Fruit fly (Drosophila melanogaster) whole organism, embryonic: Measurements from ENCODE around the gene CG17202.

Experiments used
- Atf3 ChIP-seq: fragments of 200-800 bp; sonication (Bioruptor generic); optimal IDR thresholded peaks from 3 replicates; lab custom pipeline; 2016; ENCODE audit warnings: missing biosample characterization, missing genetic modification characterization
- CG11093 ChIP-seq: fragments of 200-800 bp; sonication (Bioruptor generic); IDR thresholded peaks from 3 replicates; pipeline ENCODE4 v1.3.6; 2022; ENCODE audit warnings: missing biosample characterization, missing genetic modification characterization
- CG12942 ChIP-seq: fragments of 200-800 bp; sonication (Bioruptor generic); optimal IDR thresholded peaks from 3 replicates; lab custom pipeline; 2016; ENCODE audit warnings: missing biosample characterization, missing genetic modification characterization
- CG13296 ChIP-seq: fragments of 200-800 bp; sonication (Bioruptor generic); optimal IDR thresholded peaks from 3 replicates; lab custom pipeline; 2018; ENCODE audit warnings: missing biosample characterization, mild to moderate bottlenecking, missing genetic modification characterization
- CG15011 ChIP-seq: fragments of 200-800 bp; sonication (Bioruptor generic); optimal IDR thresholded peaks from 3 replicates; lab custom pipeline; 2018; ENCODE audit warnings: missing biosample characterization, mild to moderate bottlenecking, missing genetic modification characterization
- CG16779 ChIP-seq: fragments of 200-800 bp; sonication (Bioruptor generic); IDR thresholded peaks from 2 replicates; pipeline ENCODE4 v1.3.6; 2022; ENCODE audit warnings: missing biosample characterization, missing genetic modification characterization
- CG17829 ChIP-seq: fragments of 200-800 bp; optimal IDR thresholded peaks from 2 replicates; lab custom pipeline; 2019; ENCODE audit warnings: missing biosample characterization, mild to moderate bottlenecking, missing genetic modification characterization, moderate library complexity
- CG18262 ChIP-seq: fragments of 200-800 bp; optimal IDR thresholded peaks from 3 replicates; lab custom pipeline; 2019; ENCODE audit warnings: missing biosample characterization, mild to moderate bottlenecking, missing genetic modification characterization, moderate library complexity
- CG1832 ChIP-seq: fragments of 200-800 bp; sonication (Bioruptor generic); optimal IDR thresholded peaks from 2 replicates; lab custom pipeline; 2017; ENCODE audit warnings: missing biosample characterization, mild to moderate bottlenecking, missing genetic modification characterization, inconsistent platforms
- CG2116 ChIP-seq: fragments of 200-800 bp; sonication (Bioruptor generic); optimal IDR thresholded peaks from 3 replicates; lab custom pipeline; 2018; ENCODE audit warnings: missing biosample characterization, mild to moderate bottlenecking, missing genetic modification characterization
- CG2199 ChIP-seq: fragments of 200-800 bp; sonication (Bioruptor generic); IDR thresholded peaks from 3 replicates; pipeline ENCODE4 v1.3.6; 2022; ENCODE audit warnings: missing biosample characterization, missing genetic modification characterization
- CG30020 ChIP-seq: fragments of 200-800 bp; optimal IDR thresholded peaks from 2 replicates; lab custom pipeline; 2019; ENCODE audit warnings: missing biosample characterization, mild to moderate bottlenecking, missing genetic modification characterization, moderate library complexity
- CG30431 ChIP-seq: fragments of 200-800 bp; sonication (Bioruptor generic); optimal IDR thresholded peaks from 2 replicates; lab custom pipeline; 2017; ENCODE audit warnings: missing biosample characterization, missing genetic modification characterization
- CG42726 ChIP-seq: fragments of 200-800 bp; sonication (Bioruptor generic); IDR thresholded peaks from 2 replicates; pipeline ENCODE4 v1.3.6; 2022; ENCODE audit warnings: missing biosample characterization, missing genetic modification characterization; ENCODE audit not compliant: partially characterized antibody
- CG4328 ChIP-seq: fragments of 200-800 bp; sonication (Bioruptor generic); optimal IDR thresholded peaks from 3 replicates; lab custom pipeline; 2017; ENCODE audit warnings: missing biosample characterization, missing genetic modification reagents, missing genetic modification characterization
- CG4617 ChIP-seq: fragments of 200-800 bp; sonication (Bioruptor generic); optimal IDR thresholded peaks from 3 replicates; lab custom pipeline; 2016; ENCODE audit warnings: missing biosample characterization, missing genetic modification characterization, borderline replicate concordance
- CG5180 ChIP-seq: fragments of 200-800 bp; sonication (Bioruptor generic); optimal IDR thresholded peaks from 3 replicates; lab custom pipeline; 2017; ENCODE audit warnings: missing biosample characterization, missing genetic modification characterization, mild to moderate bottlenecking, moderate library complexity, missing genetic modification reagents
- CG6272 ChIP-seq: fragments of 200-800 bp; sonication (Bioruptor generic); IDR thresholded peaks from 2 replicates; pipeline ENCODE4 v1.3.6; 2022; ENCODE audit warnings: missing biosample characterization, missing genetic modification characterization
- CG7839 ChIP-seq: fragments of 200-800 bp; sonication (Bioruptor generic); optimal IDR thresholded peaks from 3 replicates; lab custom pipeline; 2018; ENCODE audit warnings: missing biosample characterization, mild to moderate bottlenecking, missing genetic modification characterization, moderate library complexity
- CG8290 ChIP-seq, 3 experiments: fragments of 200-800 bp; sonication (Bioruptor generic); optimal IDR thresholded peaks; 2 replicates each; lab custom pipeline; 2016 to 2019; ENCODE audit warnings: missing biosample characterization in 3 of 3, missing genetic modification characterization in 3 of 3, mild to moderate bottlenecking in 2 of 3, moderate library complexity in 1 of 3
- CG8924 ChIP-seq: fragments of 200-800 bp; optimal IDR thresholded peaks from 3 replicates; lab custom pipeline; 2019; ENCODE audit warnings: missing biosample characterization, mild to moderate bottlenecking, missing genetic modification characterization, moderate library complexity
- Dek ChIP-seq: fragments of 200-800 bp; sonication (Bioruptor generic); optimal IDR thresholded peaks from 3 replicates; lab custom pipeline; 2019; ENCODE audit warnings: missing biosample characterization, mild to moderate bottlenecking, missing genetic modification characterization, moderate library complexity
- Dfd ChIP-seq, 2 experiments: fragments of >200 bp; optimal IDR thresholded peaks; 2 replicates each; lab custom pipeline; 2017; ENCODE audit warnings: missing biosample characterization in 2 of 2, missing genetic modification characterization in 2 of 2
- Ets65A ChIP-seq: fragments of 200-800 bp; sonication (Bioruptor generic); peaks from one replicate; lab custom pipeline; 2016; ENCODE audit warnings: missing biosample characterization, missing genetic modification characterization
- Fer3 ChIP-seq: fragments of 200-800 bp; sonication (Bioruptor generic); optimal IDR thresholded peaks from 2 replicates; lab custom pipeline; 2018; ENCODE audit warnings: missing biosample characterization, mild to moderate bottlenecking, missing genetic modification characterization, moderate library complexity
- Lim3 ChIP-seq: fragments of 200-800 bp; sonication (Bioruptor generic); IDR thresholded peaks from 2 replicates; pipeline ENCODE4 v1.3.6; 2022; ENCODE audit warnings: missing biosample characterization, missing genetic modification characterization
- Max ChIP-seq: fragments of 200-800 bp; sonication (Bioruptor generic); optimal IDR thresholded peaks from 2 replicates; lab custom pipeline; 2016; ENCODE audit warnings: missing biosample characterization, mild to moderate bottlenecking, missing genetic modification characterization
- NK7.1 ChIP-seq: fragments of 200-800 bp; sonication (Bioruptor generic); optimal IDR thresholded peaks from 3 replicates; lab custom pipeline; 2016; ENCODE audit warnings: missing biosample characterization, missing genetic modification characterization
- Sry-β ChIP-seq: fragments of 200-800 bp; sonication (Bioruptor generic); optimal IDR thresholded peaks from 2 replicates; lab custom pipeline; 2018; ENCODE audit warnings: missing biosample characterization, mild to moderate bottlenecking, missing genetic modification characterization, moderate library complexity
- dan ChIP-seq: fragments of 200-800 bp; sonication (Bioruptor generic); IDR thresholded peaks from 2 replicates; pipeline ENCODE4 v1.3.6; 2022; ENCODE audit warnings: missing biosample characterization, missing genetic modification characterization
- danr ChIP-seq: fragments of 200-800 bp; sonication (Bioruptor generic); IDR thresholded peaks from 2 replicates; pipeline ENCODE4 v1.3.6; 2022; ENCODE audit warnings: missing biosample characterization, missing genetic modification characterization
- hth ChIP-seq: fragments of >200 bp; optimal IDR thresholded peaks from 2 replicates; lab custom pipeline; 2017; ENCODE audit warnings: inconsistent platforms
- ind ChIP-seq: fragments of 200-800 bp; sonication (Bioruptor generic); optimal IDR thresholded peaks from 3 replicates; lab custom pipeline; 2016; ENCODE audit warnings: missing biosample characterization, missing genetic modification characterization
- lov ChIP-seq, 2 experiments: fragments of 200-800 bp in 1 of 2; fragments of >200 bp in 1 of 2; sonication (Bioruptor generic) in 1 of 2; IDR thresholded peaks in 1 of 2; optimal IDR thresholded peaks in 1 of 2; 2 replicates in 1 of 2; 3 replicates in 1 of 2; pipeline versions ENCODE4 v1.3.6 to Lab custom; 2017 to 2022; ENCODE audit warnings: missing biosample characterization in 1 of 2, missing genetic modification characterization in 1 of 2
- onecut ChIP-seq: fragments of 200-800 bp; sonication (Bioruptor generic); IDR thresholded peaks from 2 replicates; pipeline ENCODE4 v1.3.6; 2022; ENCODE audit warnings: missing biosample characterization, missing genetic modification characterization
- p53 ChIP-seq: fragments of 200-800 bp; sonication (Bioruptor generic); optimal IDR thresholded peaks from 2 replicates; lab custom pipeline; 2016; ENCODE audit warnings: missing biosample characterization, missing genetic modification characterization
- row ChIP-seq: fragments of 200-800 bp; sonication (Bioruptor generic); IDR thresholded peaks from 3 replicates; pipeline ENCODE4 v1.3.6; 2022; ENCODE audit warnings: missing biosample characterization, missing genetic modification characterization
- sens ChIP-seq: fragments of 200-800 bp; sonication (Bioruptor generic); peaks from one replicate; lab custom pipeline; 2016; ENCODE audit warnings: missing biosample characterization, missing genetic modification characterization
- tin ChIP-seq: fragments of 200-800 bp; sonication (Bioruptor generic); optimal IDR thresholded peaks from 3 replicates; lab custom pipeline; 2016; ENCODE audit warnings: missing biosample characterization, missing genetic modification characterization
- wdn ChIP-seq: fragments of 200-800 bp; sonication (Bioruptor generic); IDR thresholded peaks from 2 replicates; pipeline ENCODE4 v1.3.6; 2022; ENCODE audit warnings: missing biosample characterization, missing genetic modification characterization
- yki ChIP-seq: fragments of >200 bp; optimal IDR thresholded peaks from 3 replicates; lab custom pipeline; 2018
- zen2 ChIP-seq: fragments of 200-800 bp; sonication (Bioruptor generic); IDR thresholded peaks from 3 replicates; pipeline ENCODE4 v1.3.6; 2022; ENCODE audit warnings: missing biosample characterization, missing genetic modification characterization; ENCODE audit not compliant: partially characterized antibody
- zf30C ChIP-seq: fragments of 200-800 bp; sonication (Bioruptor generic); optimal IDR thresholded peaks from 3 replicates; lab custom pipeline; 2018; ENCODE audit warnings: missing biosample characterization, mild to moderate bottlenecking, missing genetic modification characterization
- zfh2 ChIP-seq: fragments of 200-800 bp; sonication (Bioruptor generic); optimal IDR thresholded peaks from 2 replicates; lab custom pipeline; 2016; ENCODE audit warnings: missing biosample characterization, missing genetic modification characterization

The CG17202 gene

dm6 chr3R:12429120-12429610 is 6.6 kb downstream of the CG17202 start, which contains the start of the genes CG5641 and CG5245 (continued):
- TF ChIP-seq CG2199 (GFP tag; lab: Robert Waterston, UW) (no peak), Max (no peak), wdn (GFP tag; lab: Robert Waterston, UW) (no peak), tin (GFP tag; lab: Kevin White, UChicago) (no peak), CG4328 (GFP tag; lab: Kevin White, UChicago) (no peak), CG8290 (GFP tag; optimal IDR thresholded peaks at IDR 0.05; lab: Kevin White, UChicago) (no peak), CG8290 (tag; optimal IDR thresholded peaks at IDR 0.05; lab: Kevin White, UChicago) (no peak), CG30020 (tag; lab: Kevin White, UChicago) (peak; percentile 15), sens (GFP tag; lab: Kevin White, UChicago) (peak; percentile 34), CG42726 (GFP tag; lab: Robert Waterston, UW) (no peak), CG1832 (GFP tag; lab: Kevin White, UChicago) (no peak), CG13296 (GFP tag; lab: Kevin White, UChicago) (no peak), zf30C (GFP tag; lab: Kevin White, UChicago) (no peak), CG6272 (GFP tag; lab: Robert Waterston, UW) (no peak), CG16779 (GFP tag; lab: Robert Waterston, UW) (no peak), onecut (GFP tag; lab: Robert Waterston, UW) (no peak), p53 (GFP tag; lab: Kevin White, UChicago) (no peak), dan (GFP tag; lab: Robert Waterston, UW) (no peak), Dfd (GFP tag; optimal IDR thresholded peaks at IDR 0.05; lab: Kevin White, UChicago) (no peak), CG17829 (no peak), Lim3 (GFP tag; lab: Robert Waterston, UW) (no peak), CG18262 (no peak), Sry-β (GFP tag; lab: Kevin White, UChicago) (peak; percentile 14), hth (lab: Kevin White, UChicago) (no peak), row (peak; percentile 40; the same call in 2 of the 3 replicates), Dek (no peak), ind (GFP tag; lab: Kevin White, UChicago) (no peak), CG12942 (no peak), Ets65A (GFP tag; lab: Kevin White, UChicago) (no peak), CG2116 (GFP tag; lab: Kevin White, UChicago) (no peak), CG4617 (GFP tag; lab: Kevin White, UChicago) (peak; percentile 51), CG7839 (no peak), CG5180 (no peak), zfh2 (GFP tag; lab: Kevin White, UChicago) (no peak), Atf3 (GFP tag; lab: Kevin White, UChicago) (no peak), CG30431 (GFP tag; lab: Kevin White, UChicago) (no peak), NK7.1 (GFP tag; lab: Kevin White, UChicago) (no peak), Fer3 (tag; lab: Kevin White, UChicago) (no peak), CG15011 (GFP tag; lab: Kevin White, UChicago) (no peak), lov (optimal IDR thresholded peaks at IDR 0.05; lab: Kevin White, UChicago) (no peak), lov (GFP tag; IDR thresholded peaks at IDR 0.05; lab: Robert Waterston, UW) (no peak), CG11093 (no peak), yki (no peak), zen2 (no peak), danr (GFP tag; lab: Robert Waterston, UW) (no peak), CG8924 (tag; lab: Kevin White, UChicago) (no peak)
